Fruit fly (Drosophila melanogaster) whole organism, embryonic: Measurements from ENCODE around the gene CG10962.

Source experiments
- ATbp ChIP-seq: fragments of 200-800 bp; sonication (Bioruptor generic); optimal IDR thresholded peaks from 2 replicates; lab custom pipeline; 2017; ENCODE audit warnings: missing biosample characterization, mild to moderate bottlenecking, missing genetic modification characterization, missing genetic modification reagents
- Abd-B ChIP-seq: fragments of 200-800 bp; sonication (Bioruptor generic); optimal IDR thresholded peaks from 2 replicates; lab custom pipeline; 2018; ENCODE audit warnings: missing biosample characterization, mild to moderate bottlenecking, missing genetic modification characterization, moderate library complexity
- Adf1 ChIP-seq: fragments of 200-800 bp; sonication (Bioruptor generic); IDR thresholded peaks from 2 replicates; pipeline ENCODE4 v1.3.6; 2022; ENCODE audit warnings: missing biosample characterization, missing genetic modification characterization
- B-H1 ChIP-seq: fragments of 200-800 bp; sonication (Bioruptor generic); IDR thresholded peaks from 3 replicates; pipeline ENCODE4 v1.3.6; 2022; ENCODE audit warnings: missing biosample characterization, missing genetic modification characterization
- Bteb2 ChIP-seq: fragments of 200-800 bp; sonication (Bioruptor generic); optimal IDR thresholded peaks from 2 replicates; lab custom pipeline; 2016; ENCODE audit warnings: missing biosample characterization, missing genetic modification characterization
- CG10959 ChIP-seq: fragments of 200-800 bp; sonication (Bioruptor generic); IDR thresholded peaks from 2 replicates; pipeline ENCODE4 v1.3.6; 2022; ENCODE audit warnings: missing biosample characterization, missing genetic modification characterization
- CG12236 ChIP-seq: fragments of 200-800 bp; sonication (Bioruptor generic); optimal IDR thresholded peaks from 2 replicates; lab custom pipeline; 2016; ENCODE audit warnings: missing biosample characterization, missing genetic modification characterization
- CG1233 ChIP-seq: fragments of 200-800 bp; sonication (Bioruptor generic); optimal IDR thresholded peaks from 4 replicates; lab custom pipeline; 2018; ENCODE audit warnings: missing biosample characterization, mild to moderate bottlenecking, missing genetic modification characterization
- CG14050 ChIP-seq: fragments of 200-800 bp; sonication (Bioruptor generic); IDR thresholded peaks from 3 replicates; pipeline ENCODE4 v1.3.6; 2022; ENCODE audit warnings: missing biosample characterization, missing genetic modification characterization
- CG15479 ChIP-seq: fragments of 200-800 bp; sonication (Bioruptor generic); optimal IDR thresholded peaks from 3 replicates; lab custom pipeline; 2019; ENCODE audit warnings: missing biosample characterization, mild to moderate bottlenecking, missing genetic modification characterization, moderate library complexity
- CG1792 ChIP-seq: fragments of 200-800 bp; sonication (Bioruptor generic); optimal IDR thresholded peaks from 2 replicates; lab custom pipeline; 2016; ENCODE audit warnings: missing biosample characterization, missing genetic modification characterization
- CG18262 ChIP-seq: fragments of 200-800 bp; optimal IDR thresholded peaks from 3 replicates; lab custom pipeline; 2019; ENCODE audit warnings: missing biosample characterization, mild to moderate bottlenecking, missing genetic modification characterization, moderate library complexity
- CG1832 ChIP-seq: fragments of 200-800 bp; sonication (Bioruptor generic); optimal IDR thresholded peaks from 2 replicates; lab custom pipeline; 2017; ENCODE audit warnings: missing biosample characterization, mild to moderate bottlenecking, missing genetic modification characterization, inconsistent platforms
- CG2678 ChIP-seq: fragments of 200-800 bp; sonication (Bioruptor generic); optimal IDR thresholded peaks from 3 replicates; lab custom pipeline; 2019; ENCODE audit warnings: missing biosample characterization, mild to moderate bottlenecking, missing genetic modification characterization, moderate library complexity
- CG2712 ChIP-seq: fragments of 200-800 bp; optimal IDR thresholded peaks from 3 replicates; lab custom pipeline; 2019; ENCODE audit warnings: missing biosample characterization, mild to moderate bottlenecking, missing genetic modification characterization, moderate library complexity
- CG30431 ChIP-seq: fragments of 200-800 bp; sonication (Bioruptor generic); optimal IDR thresholded peaks from 2 replicates; lab custom pipeline; 2017; ENCODE audit warnings: missing biosample characterization, missing genetic modification characterization
- CG31441 ChIP-seq: fragments of 200-800 bp; sonication (Bioruptor generic); IDR thresholded peaks from 2 replicates; pipeline ENCODE4 v1.3.6; 2022; ENCODE audit warnings: missing biosample characterization, missing genetic modification characterization
- CG32767 ChIP-seq: fragments of 200-800 bp; sonication (Bioruptor generic); IDR thresholded peaks from 2 replicates; pipeline ENCODE4 v1.3.6; 2022; ENCODE audit warnings: missing biosample characterization, missing genetic modification characterization
- CG34376 ChIP-seq: fragments of 200-800 bp; sonication (Bioruptor generic); optimal IDR thresholded peaks from 2 replicates; lab custom pipeline; 2018; ENCODE audit warnings: missing biosample characterization, mild to moderate bottlenecking, missing genetic modification characterization
- CG4730 ChIP-seq: fragments of 200-800 bp; sonication (Bioruptor generic); IDR thresholded peaks from 2 replicates; pipeline ENCODE4 v1.3.6; 2022; ENCODE audit warnings: missing biosample characterization, missing genetic modification characterization
- CG6272 ChIP-seq: fragments of 200-800 bp; sonication (Bioruptor generic); IDR thresholded peaks from 2 replicates; pipeline ENCODE4 v1.3.6; 2022; ENCODE audit warnings: missing biosample characterization, missing genetic modification characterization
- CG7839 ChIP-seq: fragments of 200-800 bp; sonication (Bioruptor generic); optimal IDR thresholded peaks from 3 replicates; lab custom pipeline; 2018; ENCODE audit warnings: missing biosample characterization, mild to moderate bottlenecking, missing genetic modification characterization, moderate library complexity
- CG8089 ChIP-seq: fragments of 200-800 bp; sonication (Bioruptor generic); optimal IDR thresholded peaks from 3 replicates; lab custom pipeline; 2016; ENCODE audit warnings: missing biosample characterization, missing genetic modification characterization
- Dip3 ChIP-seq: fragments of 200-800 bp; sonication (Bioruptor generic); optimal IDR thresholded peaks from 3 replicates; lab custom pipeline; 2016; ENCODE audit warnings: missing biosample characterization, missing genetic modification characterization
- Doc3 ChIP-seq: fragments of 200-800 bp; sonication (Bioruptor generic); IDR thresholded peaks from 3 replicates; pipeline ENCODE4 v1.3.6; 2022; ENCODE audit warnings: missing biosample characterization, missing genetic modification characterization; ENCODE audit not compliant: partially characterized antibody
- Gug ChIP-seq: fragments of 200-800 bp; sonication (Bioruptor generic); IDR thresholded peaks from 4 replicates; pipeline ENCODE4 v1.3.6; 2022; ENCODE audit warnings: missing biosample characterization, missing genetic modification characterization
- HLH3B ChIP-seq: fragments of 200-800 bp; sonication (Bioruptor generic); IDR thresholded peaks from 2 replicates; pipeline ENCODE4 v1.3.6; 2022; ENCODE audit warnings: missing biosample characterization, missing genetic modification characterization
- Mes4 ChIP-seq: fragments of 200-800 bp; sonication (Bioruptor generic); optimal IDR thresholded peaks from 2 replicates; lab custom pipeline; 2016; ENCODE audit warnings: missing biosample characterization, missing genetic modification characterization
- Ptx1 ChIP-seq: fragments of 200-800 bp; sonication (Bioruptor generic); IDR thresholded peaks from 2 replicates; pipeline ENCODE4 v1.3.6; 2022; ENCODE audit warnings: missing biosample characterization, missing genetic modification characterization
- Spps ChIP-seq: fragments of 200-800 bp; sonication (Bioruptor generic); optimal IDR thresholded peaks from 2 replicates; lab custom pipeline; 2018; ENCODE audit warnings: missing biosample characterization, mild to moderate bottlenecking, missing genetic modification characterization
- Sry-β ChIP-seq: fragments of 200-800 bp; sonication (Bioruptor generic); optimal IDR thresholded peaks from 2 replicates; lab custom pipeline; 2018; ENCODE audit warnings: missing biosample characterization, mild to moderate bottlenecking, missing genetic modification characterization, moderate library complexity
- al ChIP-seq: fragments of 200-800 bp; sonication (Bioruptor generic); IDR thresholded peaks from 2 replicates; pipeline ENCODE4 v1.3.6; 2022; ENCODE audit warnings: missing biosample characterization, missing genetic modification characterization
- bcd ChIP-seq: fragments of 200-800 bp; sonication (Bioruptor generic); optimal IDR thresholded peaks from 2 replicates; lab custom pipeline; 2017; ENCODE audit warnings: missing biosample characterization, mild to moderate bottlenecking, missing genetic modification characterization
- cg ChIP-seq: fragments of 200-800 bp; sonication (Bioruptor generic); optimal IDR thresholded peaks from 3 replicates; lab custom pipeline; 2019; ENCODE audit warnings: missing biosample characterization, mild to moderate bottlenecking, missing genetic modification characterization, moderate library complexity
- crol ChIP-seq: fragments of 200-800 bp; sonication (Bioruptor generic); IDR thresholded peaks from 2 replicates; pipeline ENCODE4 v1.3.6; 2022; ENCODE audit warnings: missing biosample characterization, missing genetic modification characterization
- dan ChIP-seq: fragments of 200-800 bp; sonication (Bioruptor generic); IDR thresholded peaks from 2 replicates; pipeline ENCODE4 v1.3.6; 2022; ENCODE audit warnings: missing biosample characterization, missing genetic modification characterization
- dmrt99B ChIP-seq: fragments of 200-800 bp; sonication (Bioruptor generic); optimal IDR thresholded peaks from 2 replicates; lab custom pipeline; 2018; ENCODE audit warnings: missing biosample characterization, mild to moderate bottlenecking, missing genetic modification characterization, moderate library complexity
- gem ChIP-seq: fragments of 200-800 bp; sonication (Bioruptor generic); optimal IDR thresholded peaks from 2 replicates; lab custom pipeline; 2019; ENCODE audit warnings: missing biosample characterization, mild to moderate bottlenecking, missing genetic modification characterization, moderate library complexity
- grau ChIP-seq: fragments of 200-800 bp; optimal IDR thresholded peaks from 3 replicates; lab custom pipeline; 2019; ENCODE audit warnings: missing biosample characterization, mild to moderate bottlenecking, missing genetic modification characterization, moderate library complexity
- nau ChIP-seq: fragments of 200-800 bp; sonication (Bioruptor generic); optimal IDR thresholded peaks from 3 replicates; lab custom pipeline; 2017; ENCODE audit warnings: missing biosample characterization, mild to moderate bottlenecking, missing genetic modification characterization, missing genetic modification reagents
- nmo ChIP-seq: fragments of 200-800 bp; sonication (Bioruptor generic); optimal IDR thresholded peaks from 2 replicates; lab custom pipeline; 2018; ENCODE audit warnings: missing biosample characterization, mild to moderate bottlenecking, missing genetic modification characterization, moderate library complexity
- peb ChIP-seq: fragments of 200-800 bp; sonication (Bioruptor generic); IDR thresholded peaks from 2 replicates; pipeline ENCODE4 v1.3.6; 2022; ENCODE audit warnings: missing biosample characterization, missing genetic modification characterization
- row ChIP-seq: fragments of 200-800 bp; sonication (Bioruptor generic); IDR thresholded peaks from 3 replicates; pipeline ENCODE4 v1.3.6; 2022; ENCODE audit warnings: missing biosample characterization, missing genetic modification characterization
- sens ChIP-seq: fragments of 200-800 bp; sonication (Bioruptor generic); peaks from one replicate; lab custom pipeline; 2016; ENCODE audit warnings: missing biosample characterization, missing genetic modification characterization
- sim ChIP-seq: fragments of 200-800 bp; sonication (Bioruptor generic); IDR thresholded peaks from 2 replicates; pipeline ENCODE4 v1.3.6; 2022; ENCODE audit warnings: missing biosample characterization, missing genetic modification characterization
- sna ChIP-seq: fragments of 200-800 bp; sonication (Bioruptor generic); IDR thresholded peaks from 2 replicates; pipeline ENCODE4 v1.3.6; 2022; ENCODE audit warnings: missing biosample characterization, missing genetic modification characterization; ENCODE audit not compliant: partially characterized antibody
- sqz ChIP-seq: fragments of 200-800 bp; sonication (Bioruptor generic); optimal IDR thresholded peaks from 3 replicates; lab custom pipeline; 2018; ENCODE audit warnings: missing biosample characterization, mild to moderate bottlenecking, missing genetic modification characterization
- tin ChIP-seq: fragments of 200-800 bp; sonication (Bioruptor generic); optimal IDR thresholded peaks from 3 replicates; lab custom pipeline; 2016; ENCODE audit warnings: missing biosample characterization, missing genetic modification characterization
- unpg ChIP-seq: fragments of 200-800 bp; sonication (Bioruptor generic); optimal IDR thresholded peaks from 3 replicates; lab custom pipeline; 2018; ENCODE audit warnings: missing biosample characterization, mild to moderate bottlenecking, missing genetic modification characterization, moderate library complexity

The CG10962 gene

DNA sequence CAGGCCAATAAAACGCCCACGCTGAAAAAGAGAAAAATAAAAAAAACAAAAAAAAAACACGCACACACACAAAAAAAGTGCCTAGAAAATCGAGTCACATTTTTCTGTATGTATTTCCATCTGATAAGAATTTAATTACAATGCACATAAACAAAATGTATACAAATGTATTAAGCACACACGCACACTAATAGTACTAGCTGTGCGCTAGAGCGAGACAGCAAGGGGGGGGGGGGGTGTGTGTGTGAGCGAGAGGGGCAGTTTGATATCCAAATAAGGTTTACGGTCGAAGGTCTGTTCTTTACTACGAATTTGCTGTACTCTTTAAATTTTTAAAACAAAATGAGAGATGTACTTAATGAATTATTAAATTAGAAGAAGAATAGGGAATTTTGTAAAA is 38.7 kb upstream of the CG10962 start:
- TF ChIP-seq CG12236 (GFP tag; lab: Kevin White, UChicago) (no peak), Abd-B (peak; percentile 18), HLH3B (GFP tag; lab: Robert Waterston, UW) (no peak), CG34376 (GFP tag; lab: Kevin White, UChicago) (no peak), CG14050 (GFP tag; lab: Robert Waterston, UW) (no peak), CG1792 (GFP tag; lab: Kevin White, UChicago) (no peak), Spps (no peak), crol (peak; percentile 66), CG2678 (tag; lab: Kevin White, UChicago) (peak; percentile 40), CG31441 (0 out of 2 replicates have a peak, but pooled peaks have one; percentile 26), CG1233 (GFP tag; lab: Kevin White, UChicago) (peak; percentile 3), CG30431 (GFP tag; lab: Kevin White, UChicago) (no peak), unpg (GFP tag; lab: Kevin White, UChicago) (no peak), row (GFP tag; lab: Robert Waterston, UW) (0 out of 3 replicates have a peak, but pooled peaks have one; percentile 20), CG7839 (tag; lab: Kevin White, UChicago) (peak; percentile 21), cg (GFP tag; lab: Kevin White, UChicago) (peak; percentile 51), Ptx1 (0 out of 2 replicates have a peak, but pooled peaks have one; percentile 19), CG18262 (peak; percentile 3), CG2712 (tag; lab: Kevin White, UChicago) (peak; percentile 17), sqz (GFP tag; lab: Kevin White, UChicago) (peak; percentile 19), bcd (GFP tag; lab: Kevin White, UChicago) (no peak), ATbp (GFP tag; lab: Kevin White, UChicago) (peak; percentile 22), CG32767 (GFP tag; lab: Robert Waterston, UW) (0 out of 2 replicates have a peak, but pooled peaks have one; percentile 22), nmo (peak; percentile 15), dan (no peak), CG1832 (GFP tag; lab: Kevin White, UChicago) (peak; percentile 39), gem (tag; lab: Kevin White, UChicago) (peak; percentile 46), dmrt99B (tag; lab: Kevin White, UChicago) (peak; percentile 15), grau (tag; lab: Kevin White, UChicago) (peak; percentile 6)

- TF ChIP-seq Sry-β (GFP tag; lab: Kevin White, UChicago): peak; percentile 75
- no peak for TF ChIP-seq tin (GFP tag; lab: Kevin White, UChicago)
- peak; percentile 73; the same call in 1 of the 2 replicates for TF ChIP-seq Adf1 (GFP tag; lab: Robert Waterston, UW)
- TF ChIP-seq sim (GFP tag; lab: Robert Waterston, UW): no peak
- peak; percentile 28; the same call in 2 of the 3 replicates for TF ChIP-seq row (GFP tag; lab: Robert Waterston, UW)
- TF ChIP-seq sens (GFP tag; lab: Kevin White, UChicago): peak; percentile 50
Observed at dm6 chrX:9007215-9007614, 33.2 kb upstream of the CG10962 start.

DNA sequence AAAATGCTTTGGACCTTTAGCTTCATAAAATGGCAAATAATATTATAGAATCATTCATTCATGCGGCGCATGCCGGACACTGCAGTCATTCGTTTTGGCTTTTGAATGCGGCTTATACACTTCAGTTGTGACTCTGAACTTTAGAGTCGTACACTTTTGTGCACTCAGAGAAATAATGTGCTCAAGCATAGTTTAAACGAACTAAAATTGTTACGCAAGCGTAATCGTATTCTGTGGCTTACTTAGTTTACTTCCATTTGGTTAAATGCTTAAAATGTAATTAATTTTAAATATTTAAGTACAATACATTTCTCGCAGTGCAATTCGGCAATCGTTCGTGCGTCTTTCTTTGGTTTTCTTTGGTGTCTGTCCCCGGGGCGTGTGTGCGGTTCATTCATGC is 30.3 kb upstream of the CG10962 start:
- no peak for TF ChIP-seq Bteb2 (GFP tag; lab: Kevin White, UChicago)
- TF ChIP-seq row (GFP tag; lab: Robert Waterston, UW): peak; percentile 63
- TF ChIP-seq al (GFP tag; lab: Robert Waterston, UW): no peak
- peak; percentile 36; the same call in 1 of the 2 replicates for TF ChIP-seq CG10959 (GFP tag; lab: Robert Waterston, UW)
- no peak for TF ChIP-seq CG15479
- TF ChIP-seq Mes4 (GFP tag; lab: Kevin White, UChicago): no peak
- TF ChIP-seq CG6272: no peak
- no peak for TF ChIP-seq sna (GFP tag; lab: Robert Waterston, UW)
- TF ChIP-seq nau: no peak
- TF ChIP-seq CG8089 (GFP tag; lab: Kevin White, UChicago): no peak
- TF ChIP-seq CG4730 (GFP tag; lab: Robert Waterston, UW): peak; percentile 23; the same call in 1 of the 2 replicates
- TF ChIP-seq B-H1: no peak
- TF ChIP-seq Dip3: no peak
- TF ChIP-seq CG34376 (GFP tag; lab: Kevin White, UChicago): no peak
- no peak for TF ChIP-seq Gug (GFP tag; lab: Robert Waterston, UW)
- no peak for TF ChIP-seq peb (GFP tag; lab: Robert Waterston, UW)
- TF ChIP-seq Doc3 (GFP tag; lab: Robert Waterston, UW): no peak
